Fruit fly (Drosophila melanogaster): Measurements from ENCODE around the gene CG14073.

Gene CG14073

DNA sequence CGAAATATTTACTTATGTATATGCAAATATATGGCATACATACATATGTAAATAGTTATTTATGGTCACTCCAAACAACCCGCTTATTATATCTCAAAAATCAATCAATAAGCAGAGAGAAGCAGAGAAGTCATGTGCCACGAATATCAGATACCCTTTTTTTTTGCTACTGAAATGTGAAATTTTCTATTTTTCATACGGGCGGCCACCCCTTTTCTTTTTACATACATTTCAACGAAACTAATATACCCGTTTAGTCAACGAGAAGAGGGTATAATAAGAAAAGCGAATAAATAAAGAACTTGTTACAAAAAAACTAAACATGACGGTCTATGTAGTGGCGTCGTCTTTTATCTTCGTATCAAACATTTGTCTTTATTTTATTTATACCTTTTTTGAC lies 35.9 kb downstream of the CG14073 start (continued):
- TF ChIP-seq Mad (GFP tag; optimal IDR thresholded peaks at IDR 0.05): peak; percentile 30
- no peak for TF ChIP-seq CG2129 (GFP tag; IDR thresholded peaks at IDR 0.05; ENCODE audit: partially characterized antibody)
- peak; percentile 65 for TF ChIP-seq Xbp1 (GFP tag; optimal IDR thresholded peaks at IDR 0.05)
- no peak for TF ChIP-seq CG11560 (tag; IDR thresholded peaks at IDR 0.05)
- TF ChIP-seq Sry-δ (GFP tag; optimal IDR thresholded peaks at IDR 0.05): peak; percentile 6
- TF ChIP-seq CG3995 (GFP tag; optimal IDR thresholded peaks at IDR 0.05): no peak
- TF ChIP-seq Hr78 (GFP tag; optimal IDR thresholded peaks at IDR 0.05): no peak
- TF ChIP-seq ken (GFP tag; IDR thresholded peaks at IDR 0.05): peak; percentile 69; the same call in 2 of the 3 replicates
- no peak for TF ChIP-seq CG7786 (GFP tag; optimal IDR thresholded peaks at IDR 0.05)
- peak; percentile 41 for TF ChIP-seq CHES-1-like (GFP tag; optimal IDR thresholded peaks at IDR 0.05)
- TF ChIP-seq cas (GFP tag; IDR thresholded peaks at IDR 0.05): no peak
- peak; percentile 24 for TF ChIP-seq fu2 (GFP tag; optimal IDR thresholded peaks at IDR 0.05)
- TF ChIP-seq lmd (GFP tag; IDR thresholded peaks at IDR 0.05): peak; percentile 77
- TF ChIP-seq Meics (GFP tag; optimal IDR thresholded peaks at IDR 0.05): peak; percentile 51
- TF ChIP-seq CG8924 (tag; optimal IDR thresholded peaks at IDR 0.05): peak; percentile 45
- peak; percentile 69 for TF ChIP-seq H15 (GFP tag; IDR thresholded peaks at IDR 0.05)
- TF ChIP-seq otp (GFP tag; IDR thresholded peaks at IDR 0.05): peak; percentile 80
- TF ChIP-seq dimm (GFP tag; IDR thresholded peaks at IDR 0.05): peak; percentile 58; the same call in 1 of the 2 replicates
- TF ChIP-seq HmgZ (tag; optimal IDR thresholded peaks at IDR 0.05): peak; percentile 16
- TF ChIP-seq CG15696 (tag; optimal IDR thresholded peaks at IDR 0.05): no peak
- TF ChIP-seq CG32767 (GFP tag; IDR thresholded peaks at IDR 0.05): peak; percentile 41; the same call in 1 of the 2 replicates
- peak; percentile 42; the same call in 1 of the 2 replicates for TF ChIP-seq peb (GFP tag; IDR thresholded peaks at IDR 0.05)
- TF ChIP-seq dysf (GFP tag; IDR thresholded peaks at IDR 0.05): peak; percentile 82
- TF ChIP-seq kni (GFP tag; optimal IDR thresholded peaks at IDR 0.05): no peak
- TF ChIP-seq CG12744 (GFP tag; optimal IDR thresholded peaks at IDR 0.05): peak; percentile 8
- TF ChIP-seq CG4730 (GFP tag; IDR thresholded peaks at IDR 0.05): peak; percentile 68
- peak; percentile 88 for TF ChIP-seq stc (GFP tag; IDR thresholded peaks at IDR 0.05)
- TF ChIP-seq scrt (GFP tag; optimal IDR thresholded peaks at IDR 0.05): no peak
- TF ChIP-seq CG6765 (GFP tag; optimal IDR thresholded peaks at IDR 0.05): no peak
- TF ChIP-seq CG18476 (GFP tag; optimal IDR thresholded peaks at IDR 0.05): peak; percentile 10
- TF ChIP-seq CG10366 (GFP tag; IDR thresholded peaks at IDR 0.05): peak; percentile 79
- TF ChIP-seq CG1792 (GFP tag; optimal IDR thresholded peaks at IDR 0.05): no peak
- peak; percentile 54; the same call in 2 of the 3 replicates for TF ChIP-seq CG11456 (GFP tag; IDR thresholded peaks at IDR 0.05)
- no peak; the same call in 1 of the 2 replicates for TF ChIP-seq Ravus (GFP tag; IDR thresholded peaks at IDR 0.05)
- no peak for TF ChIP-seq repo (GFP tag; optimal IDR thresholded peaks at IDR 0.05)
- peak; percentile 82 for TF ChIP-seq gem (tag; optimal IDR thresholded peaks at IDR 0.05)
- TF ChIP-seq CG12391 (tag; optimal IDR thresholded peaks at IDR 0.05): peak; percentile 58
- no peak for TF ChIP-seq tup (GFP tag; optimal IDR thresholded peaks at IDR 0.05)
- no peak for TF ChIP-seq tio (GFP tag; optimal IDR thresholded peaks at IDR 0.05)
- TF ChIP-seq ara (GFP tag; IDR thresholded peaks at IDR 0.05): peak; percentile 61
- TF ChIP-seq CG3726 (GFP tag; IDR thresholded peaks at IDR 0.05): 0 out of 3 replicates have a peak, but pooled peaks have one; percentile 45
- TF ChIP-seq CG15601 (tag; optimal IDR thresholded peaks at IDR 0.05): no peak
- TF ChIP-seq toy (GFP tag; IDR thresholded peaks at IDR 0.05): 0 out of 2 replicates have a peak, but pooled peaks have one; percentile 35
- peak; percentile 65 for TF ChIP-seq CG11695 (GFP tag; IDR thresholded peaks at IDR 0.05)
- TF ChIP-seq Awh (GFP tag; IDR thresholded peaks at IDR 0.05): peak; percentile 65
- TF ChIP-seq maf-S (GFP tag; optimal IDR thresholded peaks at IDR 0.05): no peak
- TF ChIP-seq yki (optimal IDR thresholded peaks at IDR 0.05): no peak
- no peak for TF ChIP-seq knrl (GFP tag; IDR thresholded peaks at IDR 0.05; ENCODE audit: partially characterized antibody)
- peak; percentile 56; the same call in 1 of the 2 replicates for TF ChIP-seq Oaz (GFP tag; IDR thresholded peaks at IDR 0.05)
- peak; percentile 12 for TF ChIP-seq CG5180 (GFP tag; optimal IDR thresholded peaks at IDR 0.05)
- TF ChIP-seq fd96Cb (tag; optimal IDR thresholded peaks at IDR 0.05): peak; percentile 41

Measured in whole organism, embryonic.